Worm (Caenorhabditis elegans): ENCODE measurements around the gene rpb-6.

rpb-6 gene

DNA sequence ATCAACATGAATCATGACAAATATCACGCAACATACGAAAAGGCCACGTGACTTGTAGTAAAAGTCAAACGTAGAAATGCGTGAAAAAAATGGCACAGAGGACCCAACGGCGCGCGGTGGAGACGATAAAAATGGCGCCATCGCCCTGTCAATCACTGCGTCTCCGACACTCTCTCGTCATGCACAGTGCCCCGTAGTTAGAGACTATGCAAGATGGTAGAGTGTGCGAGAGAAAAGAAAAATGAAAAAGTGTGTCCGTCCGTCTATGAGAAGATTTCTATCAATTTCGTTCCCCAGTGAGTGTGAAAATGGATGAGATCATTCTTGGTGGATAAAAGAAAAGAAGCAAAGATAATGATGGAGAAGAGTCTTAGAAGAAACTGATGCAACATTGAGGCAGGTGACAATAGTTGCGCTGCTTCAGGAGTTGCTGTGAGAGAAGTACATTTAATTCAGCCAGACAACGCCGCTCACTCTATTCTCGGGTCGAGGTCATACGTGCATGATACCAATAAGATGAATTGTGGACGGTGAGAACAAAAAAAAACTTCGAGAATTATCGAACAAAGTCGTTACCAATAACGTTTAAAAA, 23.6 kb upstream of the rpb-6 start:
- no peak for TF ChIP-seq unc-86 (tag; optimal IDR thresholded peaks at IDR 0.05)
- TF ChIP-seq tbx-2 (tag; optimal IDR thresholded peaks at IDR 0.05), result peak; percentile 43
- TF ChIP-seq ahr-1 (tag; optimal IDR thresholded peaks at IDR 0.05), result no peak
- TF ChIP-seq ref-2 (tag; optimal IDR thresholded peaks at IDR 0.05), result peak; percentile 12
- TF ChIP-seq ceh-18 (tag; optimal IDR thresholded peaks at IDR 0.05), result peak; percentile 55
- no peak for TF ChIP-seq lin-11 (tag; optimal IDR thresholded peaks at IDR 0.05)
- TF ChIP-seq sox-4 (tag; optimal IDR thresholded peaks at IDR 0.05), result no peak
- TF ChIP-seq sox-2 (GFP tag; IDR thresholded peaks at IDR 0.05), result no peak
- TF ChIP-seq C08G9.2 (tag; optimal IDR thresholded peaks at IDR 0.05), result no peak
- peak; percentile 4 for TF ChIP-seq nfya-1 (tag; optimal IDR thresholded peaks at IDR 0.05)
- TF ChIP-seq ceh-30 (tag; optimal IDR thresholded peaks at IDR 0.05), result no peak
- TF ChIP-seq ceh-6 (GFP tag; optimal IDR thresholded peaks at IDR 0.05), result no peak
- TF ChIP-seq npax-4 (tag; optimal IDR thresholded peaks at IDR 0.05), result no peak
- peak; percentile 92 for TF ChIP-seq unc-55 (GFP tag; optimal IDR thresholded peaks at IDR 0.05)

- TF ChIP-seq elt-2 (tag; optimal IDR thresholded peaks at IDR 0.05) (peak; percentile 25), pqm-1 (tag; optimal IDR thresholded peaks at IDR 0.05) (no peak), ceh-14 (tag; optimal IDR thresholded peaks at IDR 0.05) (no peak), ceh-19 (GFP tag; optimal IDR thresholded peaks at IDR 0.05) (no peak)
Observed at ce11 chrII:10556550-10557205, 22.5 kb upstream of the rpb-6 start.

DNA sequence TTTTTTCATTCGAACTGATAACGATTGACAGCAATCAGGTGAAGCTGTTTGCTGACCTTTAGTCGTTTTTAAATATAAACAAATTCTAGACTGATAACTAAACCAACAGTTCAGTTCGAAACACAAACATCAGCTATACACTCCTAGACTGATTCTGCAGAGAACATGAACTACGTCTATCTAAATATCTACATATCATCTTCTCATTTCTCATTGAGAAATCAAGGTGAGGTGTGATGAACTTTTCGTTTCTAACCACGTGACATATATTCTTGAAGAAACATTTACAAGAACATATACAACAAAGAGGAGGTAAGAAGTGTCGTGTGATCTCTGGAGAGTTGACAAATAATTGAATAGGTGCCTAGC, 22.0 kb upstream of the rpb-6 start:
- TF ChIP-seq hlh-30 (tag; optimal IDR thresholded peaks at IDR 0.05; ENCODE audit: insufficient read depth) (peak; percentile 43), unc-55 (GFP tag; optimal IDR thresholded peaks at IDR 0.05) (no peak)

- TF ChIP-seq zip-5 (tag; optimal IDR thresholded peaks at IDR 0.05) (no peak), hlh-30 (tag; optimal IDR thresholded peaks at IDR 0.05; ENCODE audit: insufficient read depth) (peak; percentile 50)
Observed at ce11 chrII:10558345-10558744, 20.8 kb upstream of the rpb-6 start.

ce11 chrII:10558962-10559415, 20.2 kb upstream of the rpb-6 start:
- TF ChIP-seq ceh-6 (GFP tag; optimal IDR thresholded peaks at IDR 0.05) (no peak), nfya-1 (tag; optimal IDR thresholded peaks at IDR 0.05) (peak; percentile 24), ceh-18 (tag; optimal IDR thresholded peaks at IDR 0.05) (peak; percentile 17), tbx-2 (tag; optimal IDR thresholded peaks at IDR 0.05) (peak; percentile 11), ceh-31 (tag; optimal IDR thresholded peaks at IDR 0.05) (no peak), ref-2 (tag; optimal IDR thresholded peaks at IDR 0.05) (peak; percentile 34), unc-42 (tag; optimal IDR thresholded peaks at IDR 0.05) (peak; percentile 49), F13H6.1 (tag; optimal IDR thresholded peaks at IDR 0.05) (no peak), hlh-30 (tag; optimal IDR thresholded peaks at IDR 0.05; ENCODE audit: insufficient read depth) (peak; percentile 85)

ce11 chrII:10559671-10560184, 19.5 kb upstream of the rpb-6 start:
- TF ChIP-seq T23F11.4 (GFP tag; optimal IDR thresholded peaks at IDR 0.05), result no peak
- TF ChIP-seq hlh-30 (tag; optimal IDR thresholded peaks at IDR 0.05; ENCODE audit: insufficient read depth), result no peak
- no peak for TF ChIP-seq mec-3 (tag; optimal IDR thresholded peaks at IDR 0.05; ENCODE audit: borderline replicate concordance)
- TF ChIP-seq unc-3 (GFP tag; conservative IDR thresholded peaks at IDR 0.05), result no peak
- no peak for TF ChIP-seq unc-3 (tag; optimal IDR thresholded peaks at IDR 0.05)
- no peak for TF ChIP-seq ref-2 (tag; optimal IDR thresholded peaks at IDR 0.05)
- TF ChIP-seq sox-2 (GFP tag; IDR thresholded peaks at IDR 0.05), result no peak
- TF ChIP-seq ceh-48 (tag; optimal IDR thresholded peaks at IDR 0.05), result no peak
- TF ChIP-seq ceh-30 (tag; optimal IDR thresholded peaks at IDR 0.05), result no peak
- no peak for TF ChIP-seq pag-3 (tag; optimal IDR thresholded peaks at IDR 0.05; ENCODE audit: borderline replicate concordance)
- TF ChIP-seq C08G9.2 (tag; optimal IDR thresholded peaks at IDR 0.05), result no peak
- TF ChIP-seq dve-1 (tag; optimal IDR thresholded peaks at IDR 0.05), result no peak
- TF ChIP-seq odd-2 (tag; optimal IDR thresholded peaks at IDR 0.05), result no peak
- TF ChIP-seq nfya-1 (tag; optimal IDR thresholded peaks at IDR 0.05), result no peak
- no peak for TF ChIP-seq tbx-2 (tag; optimal IDR thresholded peaks at IDR 0.05)
- TF ChIP-seq ceh-34 (tag; optimal IDR thresholded peaks at IDR 0.05), result no peak
